1 fruit fly cellular context compared by ENCODE assay signal in genomic region chrX:4540430-4540932, dm6.
A peak's percentile ranks its signal among the peaks of the same experiment; 100 is the strongest.
TF ChIP-seq lines count a peak whose summit lies in the region.

rb (minus strand) TSS chrX:4540626.
CHOp24 (plus strand) TSS chrX:4540908.

TF ChIP-seq in whole organism, embryonic, 481 proteins besides CTCF, POLR2A, EP300 and RAD21 (continued from another document and continues in another):
- no peak for TF ChIP-seq CG6254 (GFP tag; optimal IDR thresholded peaks at IDR 0.05; lab: Kevin White, UChicago)
- no peak for TF ChIP-seq shn (GFP tag; optimal IDR thresholded peaks at IDR 0.05; lab: Kevin White, UChicago)
- peak; percentile 97 for TF ChIP-seq hb (GFP tag; IDR thresholded peaks at IDR 0.05; lab: Robert Waterston, UW; ENCODE audit: partially characterized antibody)
- TF ChIP-seq dysf (GFP tag; IDR thresholded peaks at IDR 0.05; lab: Robert Waterston, UW): no peak
- peak; percentile 6 for TF ChIP-seq CG7786 (GFP tag; optimal IDR thresholded peaks at IDR 0.05; lab: Kevin White, UChicago)
- TF ChIP-seq peb (GFP tag; IDR thresholded peaks at IDR 0.05; lab: Robert Waterston, UW): no peak
- TF ChIP-seq Chrac-16 (GFP tag; optimal IDR thresholded peaks at IDR 0.05; lab: Kevin White, UChicago): peak; percentile 4
- no peak for TF ChIP-seq Trl (optimal IDR thresholded peaks at IDR 0.05; lab: Kevin White, UChicago)
- peak; percentile 47 for TF ChIP-seq Trl (GFP tag; optimal IDR thresholded peaks at IDR 0.05; lab: Kevin White, UChicago)
- peak; percentile 92 for TF ChIP-seq knrl (GFP tag; IDR thresholded peaks at IDR 0.05; lab: Robert Waterston, UW; ENCODE audit: partially characterized antibody)
- no peak for TF ChIP-seq Neu2 (GFP tag; optimal IDR thresholded peaks at IDR 0.05; lab: Kevin White, UChicago; ENCODE audit: borderline replicate concordance)
- TF ChIP-seq sug (tag; optimal IDR thresholded peaks at IDR 0.05; lab: Kevin White, UChicago): no peak
- TF ChIP-seq Max (GFP tag; optimal IDR thresholded peaks at IDR 0.05; lab: Kevin White, UChicago): peak; percentile 28
- no peak for TF ChIP-seq h (optimal IDR thresholded peaks at IDR 0.05; lab: Kevin White, UChicago)
- TF ChIP-seq CG14441 (GFP tag; IDR thresholded peaks at IDR 0.05; lab: Robert Waterston, UW): no peak
- no peak for TF ChIP-seq NC2α (GFP tag; optimal IDR thresholded peaks at IDR 0.05; lab: Kevin White, UChicago)
- TF ChIP-seq crp (GFP tag; optimal IDR thresholded peaks at IDR 0.05; lab: Kevin White, UChicago): peak in 1 of 2 experiments; percentile 23
- TF ChIP-seq Dp (GFP tag; optimal IDR thresholded peaks at IDR 0.05; lab: Kevin White, UChicago): peak; percentile 24
- TF ChIP-seq CG8089 (GFP tag; optimal IDR thresholded peaks at IDR 0.05; lab: Kevin White, UChicago): no peak
- TF ChIP-seq ttk (GFP tag; IDR thresholded peaks at IDR 0.05; lab: Robert Waterston, UW): no peak
- no peak for TF ChIP-seq CG15601 (tag; optimal IDR thresholded peaks at IDR 0.05; lab: Kevin White, UChicago)
- TF ChIP-seq jumu (GFP tag; optimal IDR thresholded peaks at IDR 0.05; lab: Kevin White, UChicago): peak; percentile 58
- TF ChIP-seq HLHmδ (GFP tag; optimal IDR thresholded peaks at IDR 0.05; lab: Kevin White, UChicago): no peak
- TF ChIP-seq Sry-β (GFP tag; optimal IDR thresholded peaks at IDR 0.05; lab: Kevin White, UChicago): no peak
- peak; percentile 28; the same call in 1 of the 2 replicates for TF ChIP-seq Rfx (GFP tag; IDR thresholded peaks at IDR 0.05; lab: Robert Waterston, UW)
- TF ChIP-seq otp (GFP tag; IDR thresholded peaks at IDR 0.05; lab: Robert Waterston, UW): no peak
- no peak for TF ChIP-seq gem (tag; optimal IDR thresholded peaks at IDR 0.05; lab: Kevin White, UChicago)
- TF ChIP-seq Hr51 (GFP tag; optimal IDR thresholded peaks at IDR 0.05; lab: Kevin White, UChicago): no peak
- no peak for TF ChIP-seq CG9215 (GFP tag; IDR thresholded peaks at IDR 0.05; lab: Robert Waterston, UW)
- peak; percentile 31 for TF ChIP-seq pnt (GFP tag; optimal IDR thresholded peaks at IDR 0.05; lab: Kevin White, UChicago)
- TF ChIP-seq CG8924 (tag; optimal IDR thresholded peaks at IDR 0.05; lab: Kevin White, UChicago): peak; percentile 3
- no peak for TF ChIP-seq CG7357 (GFP tag; IDR thresholded peaks at IDR 0.05; lab: Robert Waterston, UW)
- TF ChIP-seq YL-1 (GFP tag; optimal IDR thresholded peaks at IDR 0.05; lab: Kevin White, UChicago): peak; percentile 61
- TF ChIP-seq CG1233 (GFP tag; optimal IDR thresholded peaks at IDR 0.05; lab: Kevin White, UChicago): no peak
- no peak for TF ChIP-seq NK7.1 (GFP tag; optimal IDR thresholded peaks at IDR 0.05; lab: Kevin White, UChicago)
- TF ChIP-seq scrt (GFP tag; optimal IDR thresholded peaks at IDR 0.05; lab: Kevin White, UChicago): no peak
- TF ChIP-seq sisA (GFP tag; IDR thresholded peaks at IDR 0.05; lab: Robert Waterston, UW): no peak; the same call in 1 of the 2 replicates
- TF ChIP-seq CG11723 (GFP tag; optimal IDR thresholded peaks at IDR 0.05; lab: Kevin White, UChicago): no peak
- TF ChIP-seq CG17612 (GFP tag; IDR thresholded peaks at IDR 0.05; lab: Robert Waterston, UW): no peak
- TF ChIP-seq CG6654 (GFP tag; optimal IDR thresholded peaks at IDR 0.05; lab: Kevin White, UChicago): no peak
- no peak for TF ChIP-seq CG30431 (GFP tag; optimal IDR thresholded peaks at IDR 0.05; lab: Kevin White, UChicago)
- no peak for TF ChIP-seq CG10274 (GFP tag; optimal IDR thresholded peaks at IDR 0.05; lab: Kevin White, UChicago)
- no peak for TF ChIP-seq CG7839 (tag; optimal IDR thresholded peaks at IDR 0.05; lab: Kevin White, UChicago)
- no peak for TF ChIP-seq Dad (GFP tag; optimal IDR thresholded peaks at IDR 0.05; lab: Kevin White, UChicago)
- peak; percentile 13 for TF ChIP-seq Nf-YB (GFP tag; optimal IDR thresholded peaks at IDR 0.05; lab: Kevin White, UChicago)
- TF ChIP-seq pros (GFP tag; optimal IDR thresholded peaks at IDR 0.05; lab: Kevin White, UChicago): no peak
- TF ChIP-seq Dref (GFP tag; IDR thresholded peaks at IDR 0.05; lab: Robert Waterston, UW): peak; percentile 83
- no peak for TF ChIP-seq bab2 (GFP tag; optimal IDR thresholded peaks at IDR 0.05; lab: Kevin White, UChicago)
- TF ChIP-seq CG8290 (GFP tag; optimal IDR thresholded peaks at IDR 0.05; lab: Kevin White, UChicago): peak; percentile 42
- no peak for TF ChIP-seq CG8290 (tag; optimal IDR thresholded peaks at IDR 0.05; lab: Kevin White, UChicago)
- TF ChIP-seq en (GFP tag; optimal IDR thresholded peaks at IDR 0.05; lab: Kevin White, UChicago): no peak
- no peak for TF ChIP-seq CG32532 (GFP tag; IDR thresholded peaks at IDR 0.05; lab: Robert Waterston, UW)
- TF ChIP-seq CG14050 (GFP tag; IDR thresholded peaks at IDR 0.05; lab: Robert Waterston, UW): no peak
- peak; percentile 25 for TF ChIP-seq CG13624 (GFP tag; optimal IDR thresholded peaks at IDR 0.05; lab: Kevin White, UChicago)
- TF ChIP-seq Atf-2 (GFP tag; optimal IDR thresholded peaks at IDR 0.05; lab: Kevin White, UChicago): no peak
- TF ChIP-seq CG10543 (GFP tag; optimal IDR thresholded peaks at IDR 0.05; lab: Kevin White, UChicago): no peak
- TF ChIP-seq CG17361 (GFP tag; IDR thresholded peaks at IDR 0.05; lab: Robert Waterston, UW): no peak
- TF ChIP-seq unpg (GFP tag; optimal IDR thresholded peaks at IDR 0.05; lab: Kevin White, UChicago): no peak
- no peak for TF ChIP-seq ara (GFP tag; IDR thresholded peaks at IDR 0.05; lab: Robert Waterston, UW)
- peak; percentile 47 for TF ChIP-seq CG17359 (tag; optimal IDR thresholded peaks at IDR 0.05; lab: Kevin White, UChicago)
- TF ChIP-seq MBD-R2 (GFP tag; IDR thresholded peaks at IDR 0.05; lab: Robert Waterston, UW): peak; percentile 59
- peak; percentile 43 for TF ChIP-seq Nf-YC (tag; optimal IDR thresholded peaks at IDR 0.05; lab: Kevin White, UChicago)
- TF ChIP-seq bbx (GFP tag; IDR thresholded peaks at IDR 0.05; lab: Robert Waterston, UW; ENCODE audit: partially characterized antibody): peak; percentile 87
- TF ChIP-seq Oli (tag; optimal IDR thresholded peaks at IDR 0.05; lab: Kevin White, UChicago): no peak
- no peak for TF ChIP-seq CG10654 (GFP tag; optimal IDR thresholded peaks at IDR 0.05; lab: Kevin White, UChicago)
- TF ChIP-seq CG3407 (GFP tag; optimal IDR thresholded peaks at IDR 0.05; lab: Kevin White, UChicago): no peak
- peak; percentile 95 for TF ChIP-seq CG7963 (GFP tag; IDR thresholded peaks at IDR 0.05; lab: Robert Waterston, UW; ENCODE audit: partially characterized antibody)
- TF ChIP-seq pan (optimal IDR thresholded peaks at IDR 0.05; lab: Kevin White, UChicago): no peak
- TF ChIP-seq pan (GFP tag; optimal IDR thresholded peaks at IDR 0.05 in 1 of 2, IDR thresholded peaks at IDR 0.05 in 1 of 2): no peak
- TF ChIP-seq CkIIα-i1 (GFP tag; IDR thresholded peaks at IDR 0.05; lab: Robert Waterston, UW): no peak
- no peak for TF ChIP-seq CG1603 (tag; optimal IDR thresholded peaks at IDR 0.05; lab: Kevin White, UChicago)
- TF ChIP-seq CG14014 (GFP tag; IDR thresholded peaks at IDR 0.05; lab: Robert Waterston, UW): no peak
- TF ChIP-seq C15 (GFP tag; IDR thresholded peaks at IDR 0.05; lab: Robert Waterston, UW): no peak
- TF ChIP-seq wor (GFP tag; IDR thresholded peaks at IDR 0.05; lab: Robert Waterston, UW): no peak
- no peak for TF ChIP-seq CG13123 (GFP tag; optimal IDR thresholded peaks at IDR 0.05; lab: Kevin White, UChicago)
- TF ChIP-seq Abd-B (GFP tag; optimal IDR thresholded peaks at IDR 0.05; lab: Kevin White, UChicago): no peak
- no peak for TF ChIP-seq Jarid2 (GFP tag; optimal IDR thresholded peaks at IDR 0.05; lab: Kevin White, UChicago)
- no peak for TF ChIP-seq Gug (GFP tag; IDR thresholded peaks at IDR 0.05; lab: Robert Waterston, UW)
- peak; percentile 17 for TF ChIP-seq ind (GFP tag; optimal IDR thresholded peaks at IDR 0.05; lab: Kevin White, UChicago)
- TF ChIP-seq maf-S (GFP tag; optimal IDR thresholded peaks at IDR 0.05; lab: Kevin White, UChicago): no peak
- peak; percentile 42 for TF ChIP-seq phol (tag; optimal IDR thresholded peaks at IDR 0.05; lab: Kevin White, UChicago)
- no peak for TF ChIP-seq cg (GFP tag; optimal IDR thresholded peaks at IDR 0.05; lab: Kevin White, UChicago)
- TF ChIP-seq HmgD (GFP tag; optimal IDR thresholded peaks at IDR 0.05; lab: Kevin White, UChicago): peak; percentile 21
- TF ChIP-seq kni (GFP tag; optimal IDR thresholded peaks at IDR 0.05; lab: Kevin White, UChicago): no peak
- no peak for TF ChIP-seq Blimp-1 (GFP tag; optimal IDR thresholded peaks at IDR 0.05; lab: Kevin White, UChicago)
- TF ChIP-seq CG4730 (GFP tag; IDR thresholded peaks at IDR 0.05; lab: Robert Waterston, UW): no peak
- no peak for TF ChIP-seq CG7372 (GFP tag; IDR thresholded peaks at IDR 0.05; lab: Robert Waterston, UW)
- peak; percentile 88 for TF ChIP-seq sens (GFP tag; lab: Kevin White, UChicago)
- no peak for TF ChIP-seq CG11696 (GFP tag; IDR thresholded peaks at IDR 0.05; lab: Robert Waterston, UW)
- TF ChIP-seq D19A (tag; optimal IDR thresholded peaks at IDR 0.05; lab: Kevin White, UChicago): no peak
- no peak for TF ChIP-seq disco-r (GFP tag; optimal IDR thresholded peaks at IDR 0.05; lab: Kevin White, UChicago)
- no peak for TF ChIP-seq CG18764 (GFP tag; optimal IDR thresholded peaks at IDR 0.05; lab: Kevin White, UChicago)
- TF ChIP-seq CG8478 (optimal IDR thresholded peaks at IDR 0.05; lab: Kevin White, UChicago): no peak
- peak; percentile 64 for TF ChIP-seq stwl (tag; optimal IDR thresholded peaks at IDR 0.05; lab: Kevin White, UChicago)
- TF ChIP-seq HHEX (GFP tag; optimal IDR thresholded peaks at IDR 0.05; lab: Kevin White, UChicago): no peak
- no peak for TF ChIP-seq GATAe (GFP tag; conservative IDR thresholded peaks at IDR 0.05; lab: Robert Waterston, UW)
- no peak for TF ChIP-seq zf30C (GFP tag; optimal IDR thresholded peaks at IDR 0.05; lab: Kevin White, UChicago)
- peak; percentile 90 for TF ChIP-seq Opbp (GFP tag; IDR thresholded peaks at IDR 0.05; lab: Robert Waterston, UW; ENCODE audit: partially characterized antibody)
- no peak for TF ChIP-seq CG2199 (GFP tag; IDR thresholded peaks at IDR 0.05; lab: Robert Waterston, UW)
- peak; percentile 72; the same call in 1 of the 2 replicates for TF ChIP-seq CG2129 (GFP tag; IDR thresholded peaks at IDR 0.05; lab: Robert Waterston, UW; ENCODE audit: partially characterized antibody)
- no peak for TF ChIP-seq tin (GFP tag; optimal IDR thresholded peaks at IDR 0.05; lab: Kevin White, UChicago)
- no peak for TF ChIP-seq salm (tag; optimal IDR thresholded peaks at IDR 0.05; lab: Kevin White, UChicago)
- TF ChIP-seq HLH3B (GFP tag; IDR thresholded peaks at IDR 0.05; lab: Robert Waterston, UW): no peak
- no peak for TF ChIP-seq CG16779 (GFP tag; IDR thresholded peaks at IDR 0.05; lab: Robert Waterston, UW)
- no peak for TF ChIP-seq CG31365 (tag; optimal IDR thresholded peaks at IDR 0.05; lab: Kevin White, UChicago)
- peak; percentile 84 for TF ChIP-seq amos (GFP tag; IDR thresholded peaks at IDR 0.05; lab: Robert Waterston, UW; ENCODE audit: partially characterized antibody)
- TF ChIP-seq exex (tag; optimal IDR thresholded peaks at IDR 0.05; lab: Kevin White, UChicago): no peak
- no peak for TF ChIP-seq CG2712 (tag; optimal IDR thresholded peaks at IDR 0.05; lab: Kevin White, UChicago)
- peak; percentile 90 for TF ChIP-seq inv (GFP tag; IDR thresholded peaks at IDR 0.05; lab: Robert Waterston, UW; ENCODE audit: partially characterized antibody)
- no peak for TF ChIP-seq pita (GFP tag; optimal IDR thresholded peaks at IDR 0.05; lab: Kevin White, UChicago)
- no peak for TF ChIP-seq zfh1 (GFP tag; IDR thresholded peaks at IDR 0.05; lab: Robert Waterston, UW)
- peak; percentile 10 for TF ChIP-seq Camta (GFP tag; optimal IDR thresholded peaks at IDR 0.05; lab: Kevin White, UChicago)
- no peak for TF ChIP-seq sc (optimal IDR thresholded peaks at IDR 0.05; lab: Kevin White, UChicago)
- no peak for TF ChIP-seq sc (GFP tag; optimal IDR thresholded peaks at IDR 0.05; lab: Kevin White, UChicago)
- TF ChIP-seq D19B (GFP tag; optimal IDR thresholded peaks at IDR 0.05; lab: Kevin White, UChicago): no peak
- peak; percentile 33; the same call in 1 of the 2 replicates for TF ChIP-seq Ptx1 (GFP tag; IDR thresholded peaks at IDR 0.05; lab: Robert Waterston, UW)
- TF ChIP-seq CG18262 (tag; optimal IDR thresholded peaks at IDR 0.05; lab: Kevin White, UChicago): peak; percentile 14
- TF ChIP-seq oc (tag; optimal IDR thresholded peaks at IDR 0.05; lab: Kevin White, UChicago): no peak
- no peak for TF ChIP-seq CG15514 (GFP tag; optimal IDR thresholded peaks at IDR 0.05; lab: Kevin White, UChicago)
- TF ChIP-seq Hmx (GFP tag; optimal IDR thresholded peaks at IDR 0.05; lab: Kevin White, UChicago): no peak
- no peak for TF ChIP-seq E2f1 (GFP tag; IDR thresholded peaks at IDR 0.05; lab: Robert Waterston, UW)
- peak; percentile 59 for TF ChIP-seq CG30020 (tag; optimal IDR thresholded peaks at IDR 0.05; lab: Kevin White, UChicago)
- TF ChIP-seq klu (GFP tag; IDR thresholded peaks at IDR 0.05; lab: Robert Waterston, UW): no peak
- TF ChIP-seq lola (GFP tag; optimal IDR thresholded peaks at IDR 0.05; lab: Kevin White, UChicago): peak in 1 of 3 experiments; percentile 9
- no peak for TF ChIP-seq CG1647 (GFP tag; optimal IDR thresholded peaks at IDR 0.05; lab: Kevin White, UChicago)
- peak; percentile 81 for TF ChIP-seq Sin3A (optimal IDR thresholded peaks at IDR 0.05; lab: Kevin White, UChicago)
- TF ChIP-seq CG31388 (GFP tag; optimal IDR thresholded peaks at IDR 0.05; lab: Kevin White, UChicago): no peak
- no peak for TF ChIP-seq CG4404 (GFP tag; IDR thresholded peaks at IDR 0.05; lab: Robert Waterston, UW)
- TF ChIP-seq CG12104 (GFP tag; optimal IDR thresholded peaks at IDR 0.05; lab: Kevin White, UChicago): no peak
- TF ChIP-seq CG34376 (GFP tag; optimal IDR thresholded peaks at IDR 0.05; lab: Kevin White, UChicago): no peak
- TF ChIP-seq MTF-1 (GFP tag; optimal IDR thresholded peaks at IDR 0.05; lab: Kevin White, UChicago; ENCODE audit: borderline replicate concordance): no peak
- no peak for TF ChIP-seq Poxn (GFP tag; IDR thresholded peaks at IDR 0.05; lab: Robert Waterston, UW)
- TF ChIP-seq CG5245 (GFP tag; optimal IDR thresholded peaks at IDR 0.05; lab: Kevin White, UChicago): no peak
- no peak for TF ChIP-seq CG31441 (GFP tag; IDR thresholded peaks at IDR 0.05; lab: Robert Waterston, UW)
- no peak for TF ChIP-seq CG2678 (tag; optimal IDR thresholded peaks at IDR 0.05; lab: Kevin White, UChicago)
- TF ChIP-seq Six4 (GFP tag; optimal IDR thresholded peaks at IDR 0.05; lab: Kevin White, UChicago): no peak
- no peak for TF ChIP-seq CG11085 (GFP tag; IDR thresholded peaks at IDR 0.05; lab: Robert Waterston, UW)
- no peak for TF ChIP-seq CG15073 (GFP tag; optimal IDR thresholded peaks at IDR 0.05; lab: Kevin White, UChicago)
